Fruit fly (Drosophila melanogaster): ENCODE measurements around the gene Oseg2.

Oseg2 gene

DNA sequence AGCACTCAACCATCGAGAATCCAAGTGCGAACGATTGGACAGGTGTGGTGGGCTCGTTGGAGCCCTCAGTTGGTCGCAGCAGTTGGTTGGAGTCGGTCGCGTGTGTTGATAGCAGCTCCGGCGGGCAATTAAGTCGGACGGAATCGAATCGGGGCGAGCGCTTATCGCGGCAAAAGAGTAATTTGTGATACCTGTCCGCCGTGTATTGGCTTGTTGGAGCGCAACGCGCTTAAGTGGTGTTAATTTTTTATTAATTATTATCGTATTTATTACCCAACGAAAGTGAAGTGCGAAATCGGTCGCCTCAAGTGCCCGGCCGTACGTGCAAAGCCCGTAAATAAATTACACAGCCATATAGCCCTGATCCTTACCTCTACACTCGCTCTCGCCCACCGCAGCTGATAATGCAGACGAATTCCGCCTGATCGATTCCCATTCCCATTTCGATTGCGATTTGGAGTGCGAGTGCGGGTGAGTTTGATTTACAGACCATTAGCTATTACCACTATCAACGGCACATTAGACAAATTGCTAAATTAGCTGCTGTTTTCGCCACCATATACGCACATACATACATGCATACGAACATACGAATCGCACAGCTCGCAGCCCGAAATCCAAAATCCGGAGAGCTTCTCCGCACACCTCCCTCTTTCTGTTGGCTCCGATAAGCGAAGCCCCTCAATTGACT, 8.2 kb downstream of the Oseg2 start, which contains the start of gene ACXD:
TSS of gene ACXD (plus strand) at position 66 of the 691 bp plus-strand sequence.
- TF ChIP-seq CG8301 (tag; optimal IDR thresholded peaks at IDR 0.05), result no peak
- TF ChIP-seq fd96Ca (GFP tag; IDR thresholded peaks at IDR 0.05), result no peak
- TF ChIP-seq Snoo (tag; optimal IDR thresholded peaks at IDR 0.05), result no peak
- no peak for TF ChIP-seq EcR (GFP tag; optimal IDR thresholded peaks at IDR 0.05)
- no peak for TF ChIP-seq CG32121 (GFP tag; IDR thresholded peaks at IDR 0.05)
- TF ChIP-seq CG34367 (tag; optimal IDR thresholded peaks at IDR 0.05), result no peak
- TF ChIP-seq gl (tag; optimal IDR thresholded peaks at IDR 0.05), result no peak
- TF ChIP-seq Pif1A (GFP tag; optimal IDR thresholded peaks at IDR 0.05), result no peak
- no peak for TF ChIP-seq CG8159 (tag; optimal IDR thresholded peaks at IDR 0.05)
- TF ChIP-seq CG9948 (tag; optimal IDR thresholded peaks at IDR 0.05), result no peak
- TF ChIP-seq CG4496 (GFP tag; IDR thresholded peaks at IDR 0.05), result no peak
- no peak for TF ChIP-seq Pif1B (GFP tag; optimal IDR thresholded peaks at IDR 0.05)
- TF ChIP-seq CG12605 (GFP tag; IDR thresholded peaks at IDR 0.05), result no peak

dm6 chr3L:2243846-2244528, 14.5 kb downstream of the Oseg2 start, which contains the start of gene CG32301:
TSS of gene CG32301 (plus strand) at chr3L:2244478.
- TF ChIP-seq CG9948 (tag; optimal IDR thresholded peaks at IDR 0.05) (no peak), Pif1B (GFP tag; optimal IDR thresholded peaks at IDR 0.05) (no peak), Snoo (tag; optimal IDR thresholded peaks at IDR 0.05) (no peak), CG32121 (GFP tag; IDR thresholded peaks at IDR 0.05) (no peak), CG8301 (tag; optimal IDR thresholded peaks at IDR 0.05) (no peak), CG15710 (tag; optimal IDR thresholded peaks at IDR 0.05) (no peak), CG14655 (GFP tag; optimal IDR thresholded peaks at IDR 0.05) (no peak), CG34367 (tag; optimal IDR thresholded peaks at IDR 0.05) (no peak), fd96Ca (GFP tag; IDR thresholded peaks at IDR 0.05) (no peak), CG12605 (GFP tag; IDR thresholded peaks at IDR 0.05) (no peak), CG17806 (tag; optimal IDR thresholded peaks at IDR 0.05) (no peak), CG13204 (GFP tag; optimal IDR thresholded peaks at IDR 0.05) (no peak), rn (GFP tag; IDR thresholded peaks at IDR 0.05) (no peak), CG4496 (GFP tag; IDR thresholded peaks at IDR 0.05) (no peak), CG10348 (GFP tag; IDR thresholded peaks at IDR 0.05) (no peak), Ets98B (GFP tag; IDR thresholded peaks at IDR 0.05) (no peak)

DNA sequence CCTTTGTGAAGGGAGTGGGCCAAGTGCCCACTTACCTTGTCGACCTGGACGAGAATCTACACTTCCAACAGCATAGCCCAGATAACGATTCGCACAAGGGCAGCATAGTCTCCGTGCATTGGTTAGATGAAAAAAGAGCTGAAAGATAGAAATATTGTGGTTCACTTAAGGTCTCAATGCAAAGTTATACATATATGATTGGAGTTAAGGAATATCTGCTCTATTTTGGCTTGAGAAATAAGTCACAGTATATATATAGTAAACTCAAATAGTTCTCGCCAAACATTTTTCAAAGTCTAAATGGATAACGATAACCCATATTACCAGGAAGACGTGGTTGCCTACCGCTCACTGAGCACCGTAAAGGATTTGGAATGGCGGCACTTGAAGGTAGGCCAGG, 18.9 kb downstream of the Oseg2 start, which contains the start of gene CG32305:
TSS of gene CG32305 (plus strand) at position 301 of the 400 bp plus-strand sequence.
- TF ChIP-seq CG12605 (GFP tag; IDR thresholded peaks at IDR 0.05) (no peak), CG4496 (GFP tag; IDR thresholded peaks at IDR 0.05) (no peak), Pif1A (GFP tag; optimal IDR thresholded peaks at IDR 0.05) (no peak), CG8159 (tag; optimal IDR thresholded peaks at IDR 0.05) (no peak), CG8301 (tag; optimal IDR thresholded peaks at IDR 0.05) (no peak), D1 (tag; optimal IDR thresholded peaks at IDR 0.05) (no peak), CG13204 (GFP tag; optimal IDR thresholded peaks at IDR 0.05) (no peak), CG9948 (tag; optimal IDR thresholded peaks at IDR 0.05) (no peak), rn (GFP tag; IDR thresholded peaks at IDR 0.05) (no peak), gl (tag; optimal IDR thresholded peaks at IDR 0.05) (no peak), Snoo (tag; optimal IDR thresholded peaks at IDR 0.05) (no peak), EcR (GFP tag; optimal IDR thresholded peaks at IDR 0.05) (no peak), CG15710 (tag; optimal IDR thresholded peaks at IDR 0.05) (no peak), CG32121 (GFP tag; IDR thresholded peaks at IDR 0.05) (no peak), CG10348 (GFP tag; IDR thresholded peaks at IDR 0.05) (no peak)

- TF ChIP-seq Snoo (tag; optimal IDR thresholded peaks at IDR 0.05) (no peak), gl (tag; optimal IDR thresholded peaks at IDR 0.05) (no peak), rn (GFP tag; IDR thresholded peaks at IDR 0.05) (no peak), CG32121 (GFP tag; IDR thresholded peaks at IDR 0.05) (no peak), Pif1B (GFP tag; optimal IDR thresholded peaks at IDR 0.05) (no peak), CG17806 (tag; optimal IDR thresholded peaks at IDR 0.05) (no peak), fd96Ca (GFP tag; IDR thresholded peaks at IDR 0.05) (no peak), CG34367 (tag; optimal IDR thresholded peaks at IDR 0.05) (no peak), CG8159 (tag; optimal IDR thresholded peaks at IDR 0.05) (no peak), CG14655 (GFP tag; optimal IDR thresholded peaks at IDR 0.05) (no peak), Pif1A (GFP tag; optimal IDR thresholded peaks at IDR 0.05) (no peak), Ets98B (GFP tag; IDR thresholded peaks at IDR 0.05) (no peak), EcR (GFP tag; optimal IDR thresholded peaks at IDR 0.05) (no peak), CG13204 (GFP tag; optimal IDR thresholded peaks at IDR 0.05) (no peak)
These were observed 24.7 kb downstream of the Oseg2 start for dm6 chr3L:2253962-2254662.

DNA sequence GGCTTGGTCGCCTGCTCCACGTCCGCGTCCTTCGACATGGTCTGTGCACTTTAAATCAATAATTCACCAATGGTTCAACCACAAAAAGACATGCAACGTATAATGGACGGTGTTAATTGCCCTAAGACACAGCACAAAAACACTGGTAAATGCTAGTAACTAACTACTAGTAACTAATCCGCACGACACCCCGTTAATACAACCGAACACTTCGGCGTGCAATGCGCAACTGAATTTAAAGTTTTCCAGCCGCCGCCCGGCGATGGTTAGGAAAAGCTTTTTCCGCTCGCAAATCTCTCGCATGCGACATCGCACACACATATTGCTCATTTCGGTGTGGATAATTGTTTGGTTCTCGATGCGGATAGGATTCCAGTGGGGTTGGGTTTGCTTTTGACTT, 26.3 kb downstream of the Oseg2 start:
- TF ChIP-seq Ets98B (GFP tag; IDR thresholded peaks at IDR 0.05), result peak; percentile 29
- no peak for TF ChIP-seq CG4496 (GFP tag; IDR thresholded peaks at IDR 0.05)
